Worm (Caenorhabditis elegans) whole organism, L4 larva: ENCODE results near the gene C18D11.1.

Source experiments
- T26A8.4 ChIP-seq: fragments of 200-800 bp; sonication (Bioruptor generic); IDR thresholded peaks from 2 replicates; pipeline ENCODE4 v1.3.6; 2022; ENCODE audit warnings: missing genetic modification characterization, missing compliant biosample characterization
- Y105C5A.15 ChIP-seq: fragments of 200-800 bp; sonication (Bioruptor generic); IDR thresholded peaks from 2 replicates; pipeline ENCODE4 v1.3.6; 2022; ENCODE audit warnings: missing genetic modification characterization, missing compliant biosample characterization
- hlh-30 ChIP-seq: sonication (generic microtip); optimal IDR thresholded peaks from 2 replicates; lab custom pipeline; 2017; ENCODE audit warnings: antibody characterized with exemption, mild to moderate bottlenecking, missing genetic modification characterization, missing compliant biosample characterization; ENCODE audit not compliant: insufficient read depth
- lin-38 ChIP-seq: fragments of 200-800 bp; sonication (Bioruptor generic); IDR thresholded peaks from 2 replicates; pipeline ENCODE4 v1.3.6; 2022; ENCODE audit warnings: missing genetic modification reagents, missing genetic modification characterization, missing compliant biosample characterization
- madf-5 ChIP-seq, 2 experiments: fragments of 200-800 bp; sonication (Bioruptor generic); IDR thresholded peaks; 2 replicates each; pipeline ENCODE4 v1.3.6; 2022; ENCODE audit warnings: missing compliant biosample characterization in 2 of 2, missing genetic modification characterization in 2 of 2
- mep-1 ChIP-seq: fragments of 150-350 bp; sonication (generic microtip); optimal IDR thresholded peaks from 3 replicates; lab custom pipeline; 2014; ENCODE audit warnings: missing biosample characterization, missing genetic modification characterization
- nhr-41 ChIP-seq: fragments of 200-800 bp; sonication (Bioruptor generic); IDR thresholded peaks from 2 replicates; pipeline ENCODE4 v1.3.6; 2022; ENCODE audit warnings: missing genetic modification reagents, missing genetic modification characterization, missing compliant biosample characterization
- nhr-76 ChIP-seq: fragments of 150-350 bp; optimal IDR thresholded peaks from 2 replicates; lab custom pipeline; 2014; ENCODE audit warnings: missing biosample characterization, missing genetic modification characterization
- pqm-1 ChIP-seq: sonication (generic microtip); optimal IDR thresholded peaks from 2 replicates; lab custom pipeline; 2017; ENCODE audit warnings: missing biosample characterization, missing genetic modification characterization
- skn-1 ChIP-seq: fragments of 150-350 bp; optimal IDR thresholded peaks from 2 replicates; lab custom pipeline; 2014; ENCODE audit warnings: missing biosample characterization, missing genetic modification characterization
- zfp-2 ChIP-seq: sonication (generic microtip); optimal IDR thresholded peaks from 2 replicates; lab custom pipeline; 2016; ENCODE audit warnings: mild to moderate bottlenecking, missing genetic modification characterization, missing compliant biosample characterization

DNA sequence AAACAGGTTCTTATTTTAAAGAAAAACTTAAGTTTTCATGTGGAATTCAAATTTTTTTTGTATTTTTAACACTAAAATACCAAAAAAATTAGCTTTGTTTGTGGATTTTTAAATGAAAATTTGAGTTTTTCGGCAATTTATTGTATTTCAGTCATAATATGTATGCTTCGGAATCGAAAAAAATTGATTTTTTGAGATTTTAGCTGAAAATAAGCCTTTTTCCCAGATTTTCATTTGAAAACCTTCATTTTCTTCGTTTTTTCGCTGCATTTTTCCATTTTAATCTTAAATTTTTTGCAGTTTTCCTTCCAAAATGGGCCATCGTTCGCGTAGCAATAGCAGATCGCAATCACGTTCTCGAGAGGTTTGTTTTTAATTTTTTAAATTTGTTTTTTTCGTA, 9.7 kb downstream of the C18D11.1 start, which contains the start of gene rsp-8:
- TF ChIP-seq pqm-1 (tag; lab: Kevin White, UChicago): no peak
- TF ChIP-seq lin-38 (GFP tag; lab: Robert Waterston, UW): no peak
- no peak for TF ChIP-seq nhr-76 (tag; lab: Kevin White, UChicago)
- no peak for TF ChIP-seq nhr-41 (GFP tag; lab: Robert Waterston, UW)
- no peak for TF ChIP-seq madf-5 (GFP tag; IDR thresholded peaks at IDR 0.05; lab: Robert Waterston, UW)
- no peak for TF ChIP-seq Y105C5A.15 (GFP tag; lab: Robert Waterston, UW)
- TF ChIP-seq mep-1 (tag; lab: Kevin White, UChicago): no peak
- TF ChIP-seq hlh-30 (tag; lab: Kevin White, UChicago): no peak
- TF ChIP-seq skn-1 (tag; lab: Kevin White, UChicago): no peak
- no peak for TF ChIP-seq T26A8.4
- TF ChIP-seq zfp-2: no peak
